Fruit fly (Drosophila melanogaster) whole organism, embryonic: Measurements from ENCODE around the gene CG31100.
A peak's percentile ranks its signal among the peaks of the same experiment; 100 is the strongest.

ENCODE experiments used
- Adf1 ChIP-seq: fragments of 200-800 bp; sonication (Bioruptor generic); IDR thresholded peaks from 2 replicates; pipeline ENCODE4 v1.3.6; 2022; ENCODE audit warnings: missing biosample characterization, missing genetic modification characterization
- Atf3 ChIP-seq: fragments of 200-800 bp; sonication (Bioruptor generic); optimal IDR thresholded peaks from 3 replicates; lab custom pipeline; 2016; ENCODE audit warnings: missing biosample characterization, missing genetic modification characterization
- B-H1 ChIP-seq: fragments of 200-800 bp; sonication (Bioruptor generic); IDR thresholded peaks from 3 replicates; pipeline ENCODE4 v1.3.6; 2022; ENCODE audit warnings: missing biosample characterization, missing genetic modification characterization
- BEAF-32 ChIP-seq: fragments of 200-800 bp; sonication (Bioruptor generic); optimal IDR thresholded peaks from 3 replicates; lab custom pipeline; 2017; ENCODE audit warnings: missing biosample characterization, missing genetic modification characterization, mild to moderate bottlenecking, moderate library complexity, missing genetic modification reagents
- Bdp1 ChIP-seq: fragments of 200-800 bp; sonication (Bioruptor generic); optimal IDR thresholded peaks from 3 replicates; lab custom pipeline; 2016; ENCODE audit warnings: missing biosample characterization, missing genetic modification characterization
- BtbVII ChIP-seq: fragments of 200-800 bp; sonication (Bioruptor generic); optimal IDR thresholded peaks from 3 replicates; lab custom pipeline; 2017; ENCODE audit warnings: missing biosample characterization, mild to moderate bottlenecking, missing genetic modification characterization
- CG10274 ChIP-seq: fragments of 200-800 bp; sonication (Bioruptor generic); optimal IDR thresholded peaks from 3 replicates; lab custom pipeline; 2017; ENCODE audit warnings: missing biosample characterization, mild to moderate bottlenecking, missing genetic modification characterization
- CG10565 ChIP-seq: fragments of 200-800 bp; sonication (Bioruptor generic); optimal IDR thresholded peaks from 3 replicates; lab custom pipeline; 2016; ENCODE audit warnings: missing biosample characterization, mild to moderate bottlenecking, missing genetic modification characterization
- CG11247 ChIP-seq: fragments of 200-800 bp; sonication (Bioruptor generic); IDR thresholded peaks from 2 replicates; pipeline ENCODE4 v1.3.6; 2022; ENCODE audit warnings: missing biosample characterization, missing genetic modification characterization
- CG12236 ChIP-seq: fragments of 200-800 bp; sonication (Bioruptor generic); optimal IDR thresholded peaks from 2 replicates; lab custom pipeline; 2016; ENCODE audit warnings: missing biosample characterization, missing genetic modification characterization
- CG12769 ChIP-seq: fragments of 200-800 bp; sonication (Bioruptor generic); optimal IDR thresholded peaks from 2 replicates; lab custom pipeline; 2019; ENCODE audit warnings: missing biosample characterization, mild to moderate bottlenecking, missing genetic modification characterization, moderate library complexity
- CG15514 ChIP-seq: fragments of 200-800 bp; sonication (Bioruptor generic); optimal IDR thresholded peaks from 3 replicates; lab custom pipeline; 2017; ENCODE audit warnings: missing biosample characterization, missing genetic modification characterization, mild to moderate bottlenecking, moderate library complexity, missing genetic modification reagents
- CG15696 ChIP-seq: fragments of 200-800 bp; sonication (Bioruptor generic); optimal IDR thresholded peaks from 2 replicates; lab custom pipeline; 2019; ENCODE audit warnings: missing biosample characterization, mild to moderate bottlenecking, missing genetic modification characterization, moderate library complexity
- CG17328 ChIP-seq: fragments of 200-800 bp; sonication (Bioruptor generic); IDR thresholded peaks from 2 replicates; pipeline ENCODE4 v1.3.6; 2022; ENCODE audit warnings: missing biosample characterization, missing genetic modification characterization
- CG2199 ChIP-seq: fragments of 200-800 bp; sonication (Bioruptor generic); IDR thresholded peaks from 3 replicates; pipeline ENCODE4 v1.3.6; 2022; ENCODE audit warnings: missing biosample characterization, missing genetic modification characterization
- CG34224 ChIP-seq: fragments of 200-800 bp; sonication (Bioruptor generic); IDR thresholded peaks from 3 replicates; pipeline ENCODE4 v1.3.6; 2022; ENCODE audit warnings: missing biosample characterization, missing genetic modification characterization; ENCODE audit not compliant: partially characterized antibody
- CG3838 ChIP-seq: fragments of 200-800 bp; sonication (Bioruptor generic); optimal IDR thresholded peaks from 3 replicates; lab custom pipeline; 2016; ENCODE audit warnings: missing biosample characterization, missing genetic modification characterization
- CG42726 ChIP-seq: fragments of 200-800 bp; sonication (Bioruptor generic); IDR thresholded peaks from 2 replicates; pipeline ENCODE4 v1.3.6; 2022; ENCODE audit warnings: missing biosample characterization, missing genetic modification characterization; ENCODE audit not compliant: partially characterized antibody
- CG4282 ChIP-seq: fragments of 200-800 bp; sonication (Bioruptor generic); optimal IDR thresholded peaks from 2 replicates; lab custom pipeline; 2016; ENCODE audit warnings: missing biosample characterization, missing genetic modification characterization
- CG6254 ChIP-seq: fragments of 200-800 bp; sonication (Bioruptor generic); optimal IDR thresholded peaks from 3 replicates; lab custom pipeline; 2017; ENCODE audit warnings: mild to moderate bottlenecking, missing biosample characterization, missing genetic modification reagents, missing genetic modification characterization
- CG8281 ChIP-seq: fragments of 200-800 bp; sonication (Bioruptor generic); optimal IDR thresholded peaks from 2 replicates; lab custom pipeline; 2018; ENCODE audit warnings: missing biosample characterization, mild to moderate bottlenecking, missing genetic modification characterization, moderate library complexity
- CG8944 ChIP-seq: fragments of 200-800 bp; sonication (Bioruptor generic); optimal IDR thresholded peaks from 3 replicates; lab custom pipeline; 2016; ENCODE audit warnings: missing biosample characterization, missing genetic modification characterization
- Dbx ChIP-seq: fragments of 200-800 bp; sonication (Bioruptor generic); IDR thresholded peaks from 3 replicates; pipeline ENCODE4 v1.3.6; 2022; ENCODE audit warnings: missing biosample characterization, missing genetic modification characterization
- Drgx ChIP-seq: fragments of 200-800 bp; sonication (Bioruptor generic); IDR thresholded peaks from 2 replicates; pipeline ENCODE4 v1.3.6; 2022; ENCODE audit warnings: missing biosample characterization, missing genetic modification characterization
- Gug ChIP-seq: fragments of 200-800 bp; sonication (Bioruptor generic); IDR thresholded peaks from 4 replicates; pipeline ENCODE4 v1.3.6; 2022; ENCODE audit warnings: missing biosample characterization, missing genetic modification characterization
- HmgD ChIP-seq: fragments of 200-800 bp; sonication (Bioruptor generic); optimal IDR thresholded peaks from 3 replicates; lab custom pipeline; 2016; ENCODE audit warnings: missing biosample characterization, missing genetic modification characterization
- Hmx ChIP-seq: fragments of 200-800 bp; sonication (Bioruptor generic); optimal IDR thresholded peaks from 2 replicates; lab custom pipeline; 2016; ENCODE audit warnings: missing biosample characterization, missing genetic modification characterization
- Hr39 ChIP-seq: fragments of >200 bp; optimal IDR thresholded peaks from 2 replicates; lab custom pipeline; 2017
- Nf-YC ChIP-seq: fragments of 200-800 bp; optimal IDR thresholded peaks from 3 replicates; lab custom pipeline; 2019; ENCODE audit warnings: missing biosample characterization, mild to moderate bottlenecking, missing genetic modification characterization, moderate library complexity
- Stat92E ChIP-seq, 3 experiments: fragments of >200 bp in 2 of 3; fragments of 200-800 bp in 1 of 3; sonication (Bioruptor generic) in 1 of 3; optimal IDR thresholded peaks; 2 replicates each; lab custom pipeline; 2017 to 2019; ENCODE audit warnings: missing biosample characterization in 3 of 3, missing genetic modification characterization in 3 of 3, mild to moderate bottlenecking in 1 of 3, moderate library complexity in 1 of 3
- emc ChIP-seq: fragments of 200-800 bp; sonication (Bioruptor generic); optimal IDR thresholded peaks from 2 replicates; lab custom pipeline; 2016; ENCODE audit warnings: missing biosample characterization, missing genetic modification characterization
- eve ChIP-seq, 2 experiments: fragments of >200 bp; optimal IDR thresholded peaks; 2 replicates each; lab custom pipeline; 2017; ENCODE audit warnings: missing biosample characterization in 2 of 2, missing genetic modification characterization in 2 of 2
- eyg ChIP-seq: fragments of 200-800 bp; sonication (Bioruptor generic); optimal IDR thresholded peaks from 3 replicates; lab custom pipeline; 2016; ENCODE audit warnings: missing biosample characterization, missing genetic modification characterization
- fd3F ChIP-seq: fragments of 200-800 bp; sonication (Bioruptor generic); optimal IDR thresholded peaks from 2 replicates; lab custom pipeline; 2018; ENCODE audit warnings: missing biosample characterization, mild to moderate bottlenecking, missing genetic modification characterization, moderate library complexity
- gt ChIP-seq: fragments of 200-800 bp; sonication (Bioruptor generic); IDR thresholded peaks from 2 replicates; pipeline ENCODE4 v1.3.6; 2022; ENCODE audit warnings: missing biosample characterization, missing genetic modification characterization
- her ChIP-seq: fragments of 200-800 bp; sonication (Bioruptor generic); optimal IDR thresholded peaks from 2 replicates; lab custom pipeline; 2016; ENCODE audit warnings: missing biosample characterization, missing genetic modification characterization
- ind ChIP-seq: fragments of 200-800 bp; sonication (Bioruptor generic); optimal IDR thresholded peaks from 3 replicates; lab custom pipeline; 2016; ENCODE audit warnings: missing biosample characterization, missing genetic modification characterization
- inv ChIP-seq: fragments of 200-800 bp; sonication (Bioruptor generic); IDR thresholded peaks from 2 replicates; pipeline ENCODE4 v1.3.6; 2022; ENCODE audit warnings: missing biosample characterization, missing genetic modification characterization; ENCODE audit not compliant: partially characterized antibody
- ken ChIP-seq: fragments of 200-800 bp; sonication (Bioruptor generic); IDR thresholded peaks from 3 replicates; pipeline ENCODE4 v1.3.6; 2022; ENCODE audit warnings: missing biosample characterization, missing genetic modification characterization
- klu ChIP-seq: fragments of 200-800 bp; sonication (Bioruptor generic); IDR thresholded peaks from 2 replicates; pipeline ENCODE4 v1.3.6; 2022; ENCODE audit warnings: missing biosample characterization, missing genetic modification characterization
- lab ChIP-seq: fragments of 200-800 bp; sonication (Bioruptor generic); optimal IDR thresholded peaks from 3 replicates; lab custom pipeline; 2017; ENCODE audit warnings: missing biosample characterization, missing genetic modification characterization, mild to moderate bottlenecking, moderate library complexity, missing genetic modification reagents
- odd ChIP-seq: fragments of 200-800 bp; sonication (Bioruptor generic); optimal IDR thresholded peaks from 2 replicates; lab custom pipeline; 2017; ENCODE audit warnings: missing biosample characterization, mild to moderate bottlenecking, missing genetic modification characterization
- p53 ChIP-seq: fragments of 200-800 bp; sonication (Bioruptor generic); optimal IDR thresholded peaks from 2 replicates; lab custom pipeline; 2016; ENCODE audit warnings: missing biosample characterization, missing genetic modification characterization
- pho ChIP-seq: fragments of 200-800 bp; sonication (Bioruptor generic); optimal IDR thresholded peaks from 2 replicates; lab custom pipeline; 2016; ENCODE audit warnings: missing biosample characterization, missing genetic modification characterization
- psq ChIP-seq: fragments of 200-800 bp; sonication (Bioruptor generic); optimal IDR thresholded peaks from 2 replicates; lab custom pipeline; 2017; ENCODE audit warnings: missing biosample characterization, missing genetic modification characterization
- pzg ChIP-seq: fragments of 200-800 bp; sonication (Bioruptor generic); optimal IDR thresholded peaks from 3 replicates; lab custom pipeline; 2018; ENCODE audit warnings: missing biosample characterization, mild to moderate bottlenecking, missing genetic modification characterization, moderate library complexity
- unc-4 ChIP-seq: fragments of 200-800 bp; sonication (Bioruptor generic); IDR thresholded peaks from 2 replicates; pipeline ENCODE4 v1.3.6; 2022; ENCODE audit warnings: missing biosample characterization, missing genetic modification characterization; ENCODE audit not compliant: partially characterized antibody
- unpg ChIP-seq: fragments of 200-800 bp; sonication (Bioruptor generic); optimal IDR thresholded peaks from 3 replicates; lab custom pipeline; 2018; ENCODE audit warnings: missing biosample characterization, mild to moderate bottlenecking, missing genetic modification characterization, moderate library complexity
- wor ChIP-seq: fragments of 200-800 bp; sonication (Bioruptor generic); IDR thresholded peaks from 2 replicates; pipeline ENCODE4 v1.3.6; 2022; ENCODE audit warnings: missing biosample characterization, missing genetic modification characterization
- zen ChIP-seq: fragments of 200-800 bp; sonication (Bioruptor generic); optimal IDR thresholded peaks from 3 replicates; lab custom pipeline; 2018; ENCODE audit warnings: missing biosample characterization, mild to moderate bottlenecking, missing genetic modification characterization, moderate library complexity
- zf30C ChIP-seq: fragments of 200-800 bp; sonication (Bioruptor generic); optimal IDR thresholded peaks from 3 replicates; lab custom pipeline; 2018; ENCODE audit warnings: missing biosample characterization, mild to moderate bottlenecking, missing genetic modification characterization

Gene CG31100

dm6 chr3R:8984602-8985074, 18.8 kb downstream of the CG31100 start, which contains the start of gene CG11970 (continued):
- TF ChIP-seq zf30C (GFP tag; lab: Kevin White, UChicago) (no peak), pho (peak; percentile 56), Drgx (GFP tag; lab: Robert Waterston, UW) (no peak), Stat92E (GFP tag; optimal IDR thresholded peaks at IDR 0.05; lab: Kevin White, UChicago) (no peak), eve (GFP tag; optimal IDR thresholded peaks at IDR 0.05; lab: Kevin White, UChicago) (no peak), CG12769 (tag; lab: Kevin White, UChicago) (no peak), ken (GFP tag; lab: Robert Waterston, UW) (no peak), odd (GFP tag; lab: Kevin White, UChicago) (no peak), klu (GFP tag; lab: Robert Waterston, UW) (no peak), CG42726 (no peak), pzg (GFP tag; lab: Kevin White, UChicago) (peak; percentile 57), CG15696 (peak; percentile 19), BEAF-32 (peak; percentile 78), Hmx (no peak), CG11247 (GFP tag; lab: Robert Waterston, UW) (no peak), Nf-YC (tag; lab: Kevin White, UChicago) (peak; percentile 44), her (GFP tag; lab: Kevin White, UChicago) (peak; percentile 90), CG15514 (GFP tag; lab: Kevin White, UChicago) (peak; percentile 66), CG6254 (GFP tag; lab: Kevin White, UChicago) (no peak), gt (GFP tag; lab: Robert Waterston, UW) (no peak), Bdp1 (no peak), CG34224 (GFP tag; lab: Robert Waterston, UW) (peak; percentile 8; the same call in 2 of the 3 replicates), lab (no peak), psq (GFP tag; lab: Kevin White, UChicago) (no peak), BtbVII (GFP tag; lab: Kevin White, UChicago) (no peak), CG3838 (GFP tag; lab: Kevin White, UChicago) (no peak), CG8281 (tag; lab: Kevin White, UChicago) (no peak), p53 (GFP tag; lab: Kevin White, UChicago) (peak; percentile 16), unc-4 (GFP tag; lab: Robert Waterston, UW) (peak; percentile 40; the same call in 1 of the 2 replicates), fd3F (no peak), wor (GFP tag; lab: Robert Waterston, UW) (no peak), Dbx (GFP tag; lab: Robert Waterston, UW) (0 out of 3 replicates have a peak, but pooled peaks have one; percentile 15), CG12236 (GFP tag; lab: Kevin White, UChicago) (no peak), CG10565 (GFP tag; lab: Kevin White, UChicago) (no peak), B-H1 (no peak), eyg (GFP tag; lab: Kevin White, UChicago) (peak; percentile 25), Hr39 (no peak), inv (peak; percentile 48), zen (tag; lab: Kevin White, UChicago) (no peak), CG2199 (GFP tag; lab: Robert Waterston, UW) (0 out of 3 replicates have a peak, but pooled peaks have one; percentile 49), CG8944 (no peak), Adf1 (GFP tag; lab: Robert Waterston, UW) (no peak), ind (GFP tag; lab: Kevin White, UChicago) (peak; percentile 55), unpg (no peak), CG10274 (no peak), CG4282 (GFP tag; lab: Kevin White, UChicago) (no peak), emc (GFP tag; lab: Kevin White, UChicago) (no peak), CG17328 (no peak), Gug (peak; percentile 42; the same call in 2 of the 4 replicates), HmgD (GFP tag; lab: Kevin White, UChicago) (no peak), Atf3 (peak; percentile 22)
